Worm (Caenorhabditis elegans) whole organism, L4 larva: ENCODE data around the gene Y61A9LA.10.
A peak's percentile ranks its signal among the peaks of the same experiment; 100 is the strongest.

Source experiments
- F10B5.3 ChIP-seq: sonication (generic microtip); optimal IDR thresholded peaks from 2 replicates; lab custom pipeline; 2016; ENCODE audit warnings: mild to moderate bottlenecking, missing genetic modification characterization, missing compliant biosample characterization
- F26F4.8 ChIP-seq: fragments of 200-800 bp; sonication (Bioruptor generic); conservative IDR thresholded peaks from 2 replicates; pipeline ENCODE4 v1.3.6; 2022; ENCODE audit warnings: missing genetic modification characterization, missing compliant biosample characterization
- F44E2.7 ChIP-seq: fragments of 200-800 bp; sonication (Bioruptor generic); IDR thresholded peaks from 2 replicates; pipeline ENCODE4 v2.1.2; 2022; ENCODE audit warnings: missing genetic modification characterization, missing compliant biosample characterization
- T26A8.4 ChIP-seq: fragments of 200-800 bp; sonication (Bioruptor generic); IDR thresholded peaks from 2 replicates; pipeline ENCODE4 v1.3.6; 2022; ENCODE audit warnings: missing genetic modification characterization, missing compliant biosample characterization
- aha-1 ChIP-seq: fragments of 150-350 bp; peaks from one replicate; lab custom pipeline; 2014; ENCODE audit warnings: missing biosample characterization, missing genetic modification characterization
- aly-2 ChIP-seq: sonication (generic microtip); optimal IDR thresholded peaks from 2 replicates; lab custom pipeline; 2018; ENCODE audit warnings: missing biosample characterization, missing genetic modification characterization
- ama-1 ChIP-seq: fragments of 150-350 bp; optimal IDR thresholded peaks from 2 replicates; lab custom pipeline; 2014; ENCODE audit warnings: inconsistent platforms, mixed read lengths
- arid-1 ChIP-seq: fragments of 200-800 bp; sonication (Bioruptor generic); conservative IDR thresholded peaks from 2 replicates; pipeline ENCODE4 v1.3.6; 2022; ENCODE audit warnings: missing genetic modification reagents, missing genetic modification characterization, missing compliant biosample characterization
- attf-4 ChIP-seq: sonication (generic microtip); optimal IDR thresholded peaks from 3 replicates; lab custom pipeline; 2017; ENCODE audit warnings: missing biosample characterization, missing genetic modification characterization
- ceh-82 ChIP-seq: sonication (generic microtip); optimal IDR thresholded peaks from 2 replicates; lab custom pipeline; 2017; ENCODE audit warnings: missing biosample characterization, missing genetic modification characterization
- ces-1 ChIP-seq: fragments of 150-350 bp; sonication (generic microtip); optimal IDR thresholded peaks from 4 replicates; lab custom pipeline; 2014; ENCODE audit warnings: missing biosample characterization, missing genetic modification reagents, missing genetic modification characterization
- cey-2 ChIP-seq: sonication (generic microtip); optimal IDR thresholded peaks from 3 replicates; lab custom pipeline; 2017; ENCODE audit warnings: missing genetic modification characterization, mild to moderate bottlenecking, missing compliant biosample characterization, antibody characterized with exemption, borderline replicate concordance; ENCODE audit not compliant: insufficient read depth
- daf-19 ChIP-seq: fragments of 200-800 bp; sonication (Bioruptor generic); conservative IDR thresholded peaks from 2 replicates; pipeline ENCODE4 v1.3.6; 2022; ENCODE audit warnings: missing genetic modification characterization, missing compliant biosample characterization
- dmd-8 ChIP-seq: fragments of 200-800 bp; sonication (Bioruptor generic); IDR thresholded peaks from 2 replicates; pipeline ENCODE4 v1.3.6; 2022; ENCODE audit warnings: missing genetic modification characterization, missing compliant biosample characterization
- dmd-9 ChIP-seq: fragments of 200-800 bp; sonication (Bioruptor generic); IDR thresholded peaks from 2 replicates; pipeline ENCODE4 v1.3.6; 2022; ENCODE audit warnings: missing genetic modification reagents, missing genetic modification characterization, missing compliant biosample characterization
- egl-43 ChIP-seq: fragments of 200-800 bp; sonication (Bioruptor generic); IDR thresholded peaks from 2 replicates; pipeline ENCODE4 v1.3.6; 2022; ENCODE audit warnings: missing genetic modification reagents, missing genetic modification characterization, missing compliant biosample characterization
- fos-1 ChIP-seq: fragments of 150-350 bp; optimal IDR thresholded peaks from 2 replicates; lab custom pipeline; 2014; ENCODE audit warnings: missing biosample characterization, missing genetic modification characterization
- hif-1 ChIP-seq, 2 experiments: sonication (generic microtip); optimal IDR thresholded peaks; 2 replicates each; lab custom pipeline; 2016 to 2017; ENCODE audit warnings: missing compliant biosample characterization in 2 of 2, missing genetic modification characterization in 2 of 2, missing genetic modification reagents in 2 of 2, missing genotype in 2 of 2, mild to moderate bottlenecking in 1 of 2
- jun-1 ChIP-seq: fragments of 150-350 bp; optimal IDR thresholded peaks from 2 replicates; lab custom pipeline; 2014; ENCODE audit warnings: missing biosample characterization, missing genetic modification reagents, missing genetic modification characterization
- lim-7 ChIP-seq: fragments of 200-800 bp; sonication (Bioruptor generic); IDR thresholded peaks from 2 replicates; pipeline ENCODE4 v1.3.6; 2022; ENCODE audit warnings: missing genetic modification characterization, missing compliant biosample characterization
- lin-29 ChIP-seq: fragments of 200-800 bp; sonication (Bioruptor generic); IDR thresholded peaks from 2 replicates; pipeline ENCODE4 v1.3.6; 2022; ENCODE audit warnings: missing genetic modification reagents, missing genetic modification characterization, missing compliant biosample characterization
- lin-39 ChIP-seq: fragments of 150-350 bp; optimal IDR thresholded peaks from 2 replicates; lab custom pipeline; 2014; ENCODE audit warnings: missing biosample characterization, missing genetic modification reagents, missing genetic modification characterization
- madf-5 ChIP-seq, 2 experiments: fragments of 200-800 bp; sonication (Bioruptor generic); IDR thresholded peaks; 2 replicates each; pipeline ENCODE4 v1.3.6; 2022; ENCODE audit warnings: missing compliant biosample characterization in 2 of 2, missing genetic modification characterization in 2 of 2
- mep-1 ChIP-seq: fragments of 150-350 bp; sonication (generic microtip); optimal IDR thresholded peaks from 3 replicates; lab custom pipeline; 2014; ENCODE audit warnings: missing biosample characterization, missing genetic modification characterization
- mxl-3 ChIP-seq: fragments of 200-800 bp; sonication (Bioruptor generic); optimal IDR thresholded peaks from 2 replicates; lab custom pipeline; 2018; ENCODE audit warnings: mild to moderate bottlenecking, missing genetic modification characterization, missing compliant biosample characterization
- nhr-10 ChIP-seq: fragments of 150-350 bp; optimal IDR thresholded peaks from 2 replicates; lab custom pipeline; 2014; ENCODE audit warnings: missing biosample characterization, missing genetic modification characterization
- nhr-102 ChIP-seq: sonication (generic microtip); optimal IDR thresholded peaks from 2 replicates; lab custom pipeline; 2016; ENCODE audit warnings: mild to moderate bottlenecking, missing genetic modification characterization, moderate library complexity, missing compliant biosample characterization
- nhr-111 ChIP-seq: fragments of 200-800 bp; sonication (Bioruptor generic); optimal IDR thresholded peaks from 2 replicates; lab custom pipeline; 2018; ENCODE audit warnings: mild to moderate bottlenecking, missing genetic modification characterization, missing compliant biosample characterization
- nhr-237 ChIP-seq: sonication (generic microtip); optimal IDR thresholded peaks from 2 replicates; lab custom pipeline; 2017; ENCODE audit warnings: missing biosample characterization, missing genetic modification characterization
- nhr-42 ChIP-seq: fragments of 200-800 bp; sonication (Bioruptor generic); IDR thresholded peaks from 2 replicates; pipeline ENCODE4 v1.3.6; 2022; ENCODE audit warnings: missing genetic modification characterization, missing compliant biosample characterization
- nhr-48 ChIP-seq: sonication (generic microtip); optimal IDR thresholded peaks from 2 replicates; lab custom pipeline; 2016; ENCODE audit warnings: mild to moderate bottlenecking, missing genetic modification characterization, missing compliant biosample characterization
- pha-4 ChIP-seq, 2 experiments: fragments of 150-350 bp in 1 of 2; fragments of 200-800 bp in 1 of 2; sonication (Bioruptor generic) in 1 of 2; IDR thresholded peaks in 1 of 2; optimal IDR thresholded peaks in 1 of 2; 2 replicates each; pipeline versions ENCODE4 v1.3.6 to Lab custom; 2014 to 2022; ENCODE audit warnings: missing genetic modification characterization in 2 of 2, missing genetic modification reagents in 2 of 2, missing biosample characterization in 1 of 2, missing compliant biosample characterization in 1 of 2
- php-3 ChIP-seq: fragments of 200-800 bp; sonication (Bioruptor generic); IDR thresholded peaks from 2 replicates; pipeline ENCODE4 v1.3.6; 2022; ENCODE audit warnings: missing genetic modification reagents, missing genetic modification characterization, missing compliant biosample characterization
- rbr-2 ChIP-seq: sonication (generic microtip); optimal IDR thresholded peaks from 2 replicates; lab custom pipeline; 2016; ENCODE audit warnings: missing genotype, missing genetic modification characterization, missing compliant biosample characterization
- sdz-12 ChIP-seq: fragments of 200-800 bp; sonication (Bioruptor generic); optimal IDR thresholded peaks from 2 replicates; lab custom pipeline; 2018; ENCODE audit warnings: mild to moderate bottlenecking, missing genetic modification characterization, missing compliant biosample characterization
- set-16 ChIP-seq: fragments of 200-800 bp; sonication (Bioruptor generic); IDR thresholded peaks from 2 replicates; pipeline ENCODE4 v1.3.6; 2022; ENCODE audit warnings: missing genetic modification reagents, missing genetic modification characterization, missing compliant biosample characterization
- snpc-1.2 ChIP-seq: fragments of 200-800 bp; sonication (Bioruptor generic); IDR thresholded peaks from 2 replicates; pipeline ENCODE4 v1.3.6; 2022; ENCODE audit warnings: missing genetic modification reagents, missing genetic modification characterization, missing compliant biosample characterization
- snpc-4 ChIP-seq: fragments of 150-350 bp; optimal IDR thresholded peaks from 2 replicates; lab custom pipeline; 2014; ENCODE audit warnings: missing biosample characterization, missing genetic modification characterization
- spr-1 ChIP-seq: sonication (generic microtip); optimal IDR thresholded peaks from 2 replicates; lab custom pipeline; 2016; ENCODE audit warnings: mild to moderate bottlenecking, missing genetic modification characterization, missing compliant biosample characterization
- spr-3 ChIP-seq: fragments of 200-800 bp; sonication (Bioruptor generic); optimal IDR thresholded peaks from 2 replicates; lab custom pipeline; 2018; ENCODE audit warnings: mild to moderate bottlenecking, missing genetic modification characterization, missing compliant biosample characterization
- tag-97 ChIP-seq: fragments of 200-800 bp; sonication (Bioruptor generic); IDR thresholded peaks from 2 replicates; pipeline ENCODE4 v1.3.6; 2022; ENCODE audit warnings: missing genetic modification characterization, missing compliant biosample characterization
- zag-1 ChIP-seq: fragments of 150-350 bp; optimal IDR thresholded peaks from 2 replicates; lab custom pipeline; 2014; ENCODE audit warnings: missing biosample characterization, missing genetic modification characterization
- ztf-7 ChIP-seq: fragments of 150-350 bp; optimal IDR thresholded peaks from 2 replicates; lab custom pipeline; 2014; ENCODE audit warnings: missing biosample characterization, missing genetic modification characterization

Gene Y61A9LA.10

DNA sequence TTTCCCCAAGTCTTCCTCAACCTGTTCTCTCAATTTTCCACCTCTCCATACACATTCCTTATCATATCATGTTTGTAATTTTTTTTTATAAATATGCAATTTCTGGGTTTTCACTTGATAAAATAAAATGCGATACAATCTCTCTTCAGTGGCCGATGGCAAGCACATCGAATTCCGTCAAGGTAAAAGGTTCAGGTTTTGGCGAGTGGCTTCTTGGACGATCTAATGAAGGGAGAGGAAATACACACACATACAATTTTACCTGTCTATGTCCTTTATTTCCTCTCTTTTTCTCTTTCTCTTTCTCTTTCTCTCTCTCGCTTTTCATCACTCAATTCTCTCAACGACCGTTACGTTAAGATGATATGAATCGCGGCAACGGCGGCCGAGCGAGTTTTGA, 35.9 kb upstream of the Y61A9LA.10 start (continued):
- no peak for TF ChIP-seq aly-2 (tag; lab: Kevin White, UChicago)
- TF ChIP-seq ama-1 (lab: Kevin White, UChicago), result no peak
- no peak for TF ChIP-seq attf-4 (tag; lab: Kevin White, UChicago)
- no peak for TF ChIP-seq php-3 (GFP tag; lab: Robert Waterston, UW)
- TF ChIP-seq dmd-9, result no peak
- TF ChIP-seq F10B5.3 (tag; lab: Kevin White, UChicago), result no peak
- TF ChIP-seq dmd-8 (GFP tag; lab: Robert Waterston, UW), result no peak
- TF ChIP-seq nhr-237 (tag; lab: Kevin White, UChicago), result no peak
- TF ChIP-seq arid-1 (GFP tag; lab: Robert Waterston, UW), result no peak
- TF ChIP-seq madf-5 (GFP tag; IDR thresholded peaks at IDR 0.05; lab: Robert Waterston, UW), result no peak
- no peak for TF ChIP-seq lin-29
- TF ChIP-seq nhr-48 (tag; lab: Kevin White, UChicago), result peak; percentile 68
- no peak for TF ChIP-seq rbr-2
- no peak for TF ChIP-seq tag-97 (GFP tag; lab: Robert Waterston, UW)
- TF ChIP-seq F44E2.7, result no peak
- TF ChIP-seq ztf-7 (tag; lab: Kevin White, UChicago), result no peak
- TF ChIP-seq jun-1 (tag; lab: Kevin White, UChicago), result no peak

DNA sequence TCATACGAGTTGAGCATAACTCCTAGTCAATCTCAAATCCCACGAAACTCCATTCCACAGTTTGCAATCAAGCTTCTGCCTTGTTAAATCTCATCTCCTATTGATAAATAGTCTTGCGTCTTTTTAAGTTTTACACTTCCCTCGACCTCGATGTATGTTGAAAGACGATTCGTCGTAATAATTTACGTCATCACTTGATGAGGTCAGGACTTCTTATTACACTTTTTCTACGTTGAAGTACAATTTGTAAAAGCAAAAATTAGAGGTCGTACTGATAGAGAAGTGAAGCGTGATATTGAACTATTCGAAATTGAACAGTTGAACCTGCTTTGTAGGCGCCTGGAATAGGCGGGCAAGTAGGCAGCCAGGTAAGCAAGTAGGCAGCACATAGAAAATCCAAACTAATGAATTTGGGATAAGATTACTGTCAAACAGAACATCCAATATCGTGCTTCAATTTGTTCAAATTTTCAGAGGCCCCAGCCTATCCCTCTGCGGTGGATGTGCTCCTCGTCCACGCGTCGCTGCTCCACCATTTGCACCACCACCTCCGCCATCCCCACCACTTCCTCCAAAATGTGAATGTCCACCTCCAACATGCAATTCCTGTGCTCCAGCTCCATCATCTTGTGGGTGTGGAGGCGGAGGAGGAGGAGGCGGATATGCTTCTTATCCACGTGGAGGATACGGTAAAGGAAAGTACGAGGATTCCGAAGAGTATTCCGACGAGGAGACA, 34.2 kb upstream of the Y61A9LA.10 start:
- TF ChIP-seq madf-5 (GFP tag; IDR thresholded peaks at IDR 0.05; lab: Robert Waterston, UW), result no peak
- peak; percentile 56 for TF ChIP-seq set-16 (GFP tag; lab: Robert Waterston, UW)
- TF ChIP-seq dmd-8 (GFP tag; lab: Robert Waterston, UW), result no peak
- TF ChIP-seq lin-29, result no peak
- peak; percentile 40; the same call in 1 of the 2 replicates for TF ChIP-seq egl-43
- peak; percentile 50 for TF ChIP-seq aha-1 (tag; lab: Kevin White, UChicago)

DNA sequence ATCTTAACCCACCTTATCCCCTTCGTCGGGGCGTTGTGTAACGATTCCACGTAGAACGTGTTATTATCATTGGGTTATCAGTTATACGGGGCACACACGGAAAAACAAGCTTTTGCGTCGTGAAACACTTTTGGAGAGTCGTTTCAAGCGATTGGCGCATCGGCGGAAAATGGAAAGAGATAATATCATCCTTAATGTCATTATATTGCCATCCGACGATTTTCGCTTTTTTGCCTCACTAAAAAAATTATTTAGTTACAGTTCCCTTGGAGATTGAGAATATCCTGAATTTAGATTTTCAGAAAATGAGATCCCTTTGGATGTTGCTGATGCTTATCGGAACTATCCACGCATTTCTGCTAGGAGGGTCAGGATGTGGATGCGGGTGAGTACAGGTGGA, 32.9 kb upstream of the Y61A9LA.10 start, which contains the start of gene F41F3.8:
TSS of gene F41F3.8 (plus strand) at position 301 of the 400 bp plus-strand sequence.
- TF ChIP-seq nhr-111 (GFP tag; lab: Kevin White, UChicago), result no peak
- no peak for TF ChIP-seq nhr-10 (tag; lab: Kevin White, UChicago)
- no peak for TF ChIP-seq F44E2.7
- TF ChIP-seq ceh-82 (tag; lab: Kevin White, UChicago), result no peak
- TF ChIP-seq nhr-42 (GFP tag; lab: Robert Waterston, UW), result no peak
- peak; percentile 33 for TF ChIP-seq mxl-3

DNA sequence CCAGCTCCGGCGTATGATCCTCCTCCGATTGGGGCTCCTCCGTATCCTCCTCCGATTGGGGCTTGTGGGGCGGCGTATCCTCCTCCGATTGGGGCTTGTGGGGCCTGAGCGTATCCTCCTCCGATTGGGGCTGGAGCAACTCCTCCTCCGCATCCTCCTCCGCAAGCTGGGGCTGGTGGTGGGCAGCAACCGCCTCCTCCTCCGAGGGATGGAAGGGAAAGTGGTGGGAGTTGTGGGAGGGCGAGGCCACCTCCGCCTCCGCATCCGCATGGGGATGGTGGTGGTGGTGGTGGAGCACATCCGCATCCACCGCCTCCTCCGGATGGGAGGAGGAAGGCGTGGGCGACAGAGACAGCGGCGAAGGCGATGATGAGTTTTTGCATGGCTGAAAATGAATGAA, 32.2 kb upstream of the Y61A9LA.10 start, which contains the start of gene F41F3.3:
TSS of gene F41F3.3 (minus strand) at position 383 of the 400 bp plus-strand sequence.
- TF ChIP-seq pha-4 (GFP tag; IDR thresholded peaks at IDR 0.05; lab: Robert Waterston, UW) (peak; percentile 38; the same call in 1 of the 2 replicates), pha-4 (tag; optimal IDR thresholded peaks at IDR 0.05; lab: Kevin White, UChicago) (no peak), F26F4.8 (GFP tag; lab: Robert Waterston, UW) (0 out of 2 replicates have a peak, but pooled peaks have one; percentile 38), zag-1 (no peak), daf-19 (GFP tag; lab: Robert Waterston, UW) (no peak), cey-2 (tag; lab: Kevin White, UChicago) (no peak), dmd-8 (GFP tag; lab: Robert Waterston, UW) (0 out of 2 replicates have a peak, but pooled peaks have one; percentile 32), aha-1 (tag; lab: Kevin White, UChicago) (peak; percentile 62), snpc-4 (tag; lab: Kevin White, UChicago) (no peak), nhr-102 (tag; lab: Kevin White, UChicago) (peak; percentile 29), hif-1 (tag; optimal IDR thresholded peaks at IDR 0.05; lab: Kevin White, UChicago) (peak in 1 of 2 experiments; percentile 14), nhr-42 (GFP tag; lab: Robert Waterston, UW) (no peak), php-3 (GFP tag; lab: Robert Waterston, UW) (0 out of 2 replicates have a peak, but pooled peaks have one; percentile 48), fos-1 (tag; lab: Kevin White, UChicago) (no peak), set-16 (GFP tag; lab: Robert Waterston, UW) (peak; percentile 99), lim-7 (0 out of 2 replicates have a peak, but pooled peaks have one; percentile 51), sdz-12 (GFP tag; lab: Kevin White, UChicago) (peak; percentile 25), snpc-1.2 (GFP tag; lab: Robert Waterston, UW) (peak; percentile 51; the same call in 1 of the 2 replicates), spr-1 (tag; lab: Kevin White, UChicago) (peak; percentile 28), spr-3 (GFP tag; lab: Kevin White, UChicago) (peak; percentile 10), mep-1 (tag; lab: Kevin White, UChicago) (no peak), ztf-7 (tag; lab: Kevin White, UChicago) (no peak), mxl-3 (peak; percentile 12), ces-1 (GFP tag; lab: Kevin White, UChicago) (no peak), lin-39 (tag; lab: Kevin White, UChicago) (no peak), ama-1 (lab: Kevin White, UChicago) (peak; percentile 61), egl-43 (peak; percentile 82), T26A8.4 (peak; percentile 74)
